Fruit fly (Drosophila melanogaster): ENCODE results near the gene CG4360.
A peak's percentile ranks its signal among the peaks of the same experiment; 100 is the strongest.

CG4360 gene

DNA sequence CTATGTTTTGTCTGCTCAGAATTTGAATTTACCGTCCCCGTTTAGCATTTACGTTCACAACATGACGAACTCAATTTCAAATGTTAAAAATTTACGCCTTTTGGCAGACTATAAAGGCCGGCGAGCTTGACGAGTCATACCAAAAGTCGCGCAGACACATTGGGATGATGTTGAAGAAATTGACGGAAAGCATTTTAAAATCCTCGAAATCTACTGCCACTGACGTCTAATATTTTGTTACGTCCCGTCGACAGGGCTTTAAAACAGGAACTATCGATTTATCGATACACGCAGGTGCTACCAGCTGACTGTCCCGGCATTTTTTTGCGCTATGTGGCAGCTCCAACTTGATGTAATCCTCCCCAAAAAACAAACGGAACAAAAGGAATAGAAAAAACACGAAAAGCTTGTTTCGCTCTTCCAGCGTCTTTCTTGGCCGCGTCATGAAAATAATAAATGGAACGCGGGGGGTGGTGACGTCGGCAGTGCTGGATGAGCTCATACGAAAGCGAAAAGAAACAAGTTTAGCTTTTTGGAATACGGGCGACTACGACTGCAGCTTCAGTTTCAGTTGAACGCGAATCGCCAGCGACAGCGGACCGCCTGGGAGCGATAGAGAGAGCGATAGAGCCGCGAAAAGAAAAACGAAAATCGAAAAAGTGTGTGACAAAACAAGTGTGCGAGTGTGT, 18.7 kb downstream of the CG4360 start, which contains the start of gene Orp8 (continued):
- TF ChIP-seq lilli (GFP tag; optimal IDR thresholded peaks at IDR 0.05) (no peak), Taf1 (GFP tag; IDR thresholded peaks at IDR 0.05) (no peak), bcd (GFP tag; optimal IDR thresholded peaks at IDR 0.05) (peak; percentile 19), C15 (GFP tag; IDR thresholded peaks at IDR 0.05) (no peak), Oaz (GFP tag; IDR thresholded peaks at IDR 0.05) (no peak), run (tag; optimal IDR thresholded peaks at IDR 0.05) (no peak), z (GFP tag; IDR thresholded peaks at IDR 0.05) (no peak), grau (tag; optimal IDR thresholded peaks at IDR 0.05) (peak; percentile 12), CG8924 (tag; optimal IDR thresholded peaks at IDR 0.05) (no peak), CG14014 (GFP tag; IDR thresholded peaks at IDR 0.05) (no peak; the same call in 1 of the 2 replicates), CG8765 (GFP tag; IDR thresholded peaks at IDR 0.05) (no peak), CG14050 (GFP tag; IDR thresholded peaks at IDR 0.05) (peak; percentile 18; the same call in 1 of the 3 replicates), ap (GFP tag; IDR thresholded peaks at IDR 0.05) (no peak), Dad (GFP tag; optimal IDR thresholded peaks at IDR 0.05) (no peak), insv (GFP tag; optimal IDR thresholded peaks at IDR 0.05) (no peak), CG7928 (GFP tag; optimal IDR thresholded peaks at IDR 0.05) (no peak), Ada2b (GFP tag; IDR thresholded peaks at IDR 0.05) (no peak), CG12071 (GFP tag; optimal IDR thresholded peaks at IDR 0.05) (no peak), CG11085 (GFP tag; IDR thresholded peaks at IDR 0.05) (no peak), Hr51 (GFP tag; optimal IDR thresholded peaks at IDR 0.05) (no peak), Dp (GFP tag; optimal IDR thresholded peaks at IDR 0.05) (peak; percentile 87), Lpt (GFP tag; optimal IDR thresholded peaks at IDR 0.05) (no peak), gro (GFP tag; optimal IDR thresholded peaks at IDR 0.05) (peak; percentile 78), CG32532 (GFP tag; IDR thresholded peaks at IDR 0.05) (peak; percentile 55), mld (GFP tag; IDR thresholded peaks at IDR 0.05; ENCODE audit: partially characterized antibody) (0 out of 3 replicates have a peak, but pooled peaks have one; percentile 8), CG6272 (GFP tag; IDR thresholded peaks at IDR 0.05) (no peak), lov (optimal IDR thresholded peaks at IDR 0.05) (no peak), lov (GFP tag; IDR thresholded peaks at IDR 0.05) (0 out of 3 replicates have a peak, but pooled peaks have one; percentile 56), zen (tag; optimal IDR thresholded peaks at IDR 0.05) (no peak), vnd (GFP tag; IDR thresholded peaks at IDR 0.05; ENCODE audit: partially characterized antibody) (no peak), Hr39 (optimal IDR thresholded peaks at IDR 0.05) (no peak), chif (GFP tag; optimal IDR thresholded peaks at IDR 0.05) (no peak), cas (GFP tag; IDR thresholded peaks at IDR 0.05) (no peak), dmrt11E (tag; optimal IDR thresholded peaks at IDR 0.05) (no peak), vfl (GFP tag; optimal IDR thresholded peaks at IDR 0.05) (no peak), CG1603 (tag; optimal IDR thresholded peaks at IDR 0.05) (no peak), CG13894 (tag; optimal IDR thresholded peaks at IDR 0.05) (peak; percentile 65), so (GFP tag; IDR thresholded peaks at IDR 0.05) (peak; percentile 59; the same call in 2 of the 3 replicates), E2f1 (GFP tag; IDR thresholded peaks at IDR 0.05) (no peak), CG30020 (tag; optimal IDR thresholded peaks at IDR 0.05) (no peak), btn (GFP tag; optimal IDR thresholded peaks at IDR 0.05) (no peak), CG3163 (GFP tag; optimal IDR thresholded peaks at IDR 0.05) (no peak), nom (GFP tag; optimal IDR thresholded peaks at IDR 0.05) (peak; percentile 87), onecut (GFP tag; IDR thresholded peaks at IDR 0.05) (no peak; the same call in 1 of the 2 replicates), Bgb (GFP tag; IDR thresholded peaks at IDR 0.05; ENCODE audit: partially characterized antibody) (peak; percentile 47), cad (GFP tag; optimal IDR thresholded peaks at IDR 0.05) (no peak), CG6791 (GFP tag; IDR thresholded peaks at IDR 0.05; ENCODE audit: partially characterized antibody) (peak; percentile 46; the same call in 1 of the 3 replicates), wdn (GFP tag; IDR thresholded peaks at IDR 0.05) (no peak), CG3726 (GFP tag; IDR thresholded peaks at IDR 0.05) (no peak), Sry-δ (GFP tag; optimal IDR thresholded peaks at IDR 0.05) (peak; percentile 80), Hand (GFP tag; optimal IDR thresholded peaks at IDR 0.05) (peak; percentile 67)

Data from whole organism, embryonic.